Fruit fly (Drosophila melanogaster) Kc167 (cell line): ENCODE data around the gene CG43117.

Source experiments
- Myc ChIP-seq: fragments of >200 bp; optimal IDR thresholded peaks from 2 replicates; lab custom pipeline; 2017; ENCODE audit warnings: missing external identifiers
- Sin3A ChIP-seq: fragments of >200 bp; optimal IDR thresholded peaks from 2 replicates; lab custom pipeline; 2018; ENCODE audit warnings: missing external identifiers
- h ChIP-seq: fragments of >200 bp; optimal IDR thresholded peaks from 3 replicates; lab custom pipeline; 2018; ENCODE audit warnings: missing external identifiers
- insv ChIP-seq: fragments of >200 bp; optimal IDR thresholded peaks from 3 replicates; lab custom pipeline; 2018; ENCODE audit warnings: missing external identifiers
- psq ChIP-seq: fragments of >200 bp; optimal IDR thresholded peaks from 2 replicates; lab custom pipeline; 2017; ENCODE audit warnings: missing external identifiers
- ttk ChIP-seq: sonication (Bioruptor generic); optimal IDR thresholded peaks from 2 replicates; lab custom pipeline; 2017; ENCODE audit warnings: missing external identifiers

CG43117 gene

DNA sequence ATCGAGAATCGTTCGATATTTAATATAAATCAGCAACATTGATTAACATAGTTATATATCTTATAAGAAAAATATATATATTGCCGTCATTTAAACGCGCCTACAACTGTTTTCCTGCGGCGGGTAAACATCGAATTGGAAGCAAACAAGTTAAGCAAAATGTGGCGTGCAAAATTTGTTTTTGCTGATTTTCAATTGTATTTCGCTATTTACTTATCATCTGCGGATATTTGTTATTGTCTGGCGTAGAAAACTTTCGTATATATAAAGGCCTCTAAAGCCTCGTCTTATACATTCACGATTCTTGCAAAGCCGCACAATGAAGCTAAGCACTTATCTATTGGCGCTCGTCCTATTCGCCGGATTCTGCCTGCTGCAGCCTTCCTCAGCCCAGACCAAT is at the start of gene CG43117:
Gene CG43117, plus strand, starts transcription at position 301 of the 400 bp plus-strand sequence.
- TF ChIP-seq Sin3A (lab: Kevin White, UChicago) = no peak

DNA sequence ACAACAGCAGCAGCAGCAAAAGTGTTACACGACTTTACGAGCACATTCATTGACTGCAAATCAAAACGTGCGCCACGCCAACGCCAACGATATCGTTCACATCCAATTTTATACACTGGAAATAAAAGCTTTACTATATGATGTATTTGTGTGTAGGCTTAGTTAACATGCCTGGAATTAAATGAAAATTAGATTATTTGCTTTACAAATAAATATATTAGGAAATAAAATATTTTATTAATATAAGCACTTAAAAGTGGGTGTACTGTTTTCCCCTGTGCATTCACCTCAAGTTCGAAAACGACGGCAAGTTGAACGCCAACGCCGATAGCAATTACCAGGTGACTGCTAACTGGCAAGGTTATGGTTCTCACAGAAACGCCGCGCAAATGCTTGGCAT is 44.8 kb upstream of the CG43117 start:
- TF ChIP-seq h = no peak
- TF ChIP-seq insv (lab: Kevin White, UChicago) = no peak
- TF ChIP-seq Myc (lab: Kevin White, UChicago) = no peak

DNA sequence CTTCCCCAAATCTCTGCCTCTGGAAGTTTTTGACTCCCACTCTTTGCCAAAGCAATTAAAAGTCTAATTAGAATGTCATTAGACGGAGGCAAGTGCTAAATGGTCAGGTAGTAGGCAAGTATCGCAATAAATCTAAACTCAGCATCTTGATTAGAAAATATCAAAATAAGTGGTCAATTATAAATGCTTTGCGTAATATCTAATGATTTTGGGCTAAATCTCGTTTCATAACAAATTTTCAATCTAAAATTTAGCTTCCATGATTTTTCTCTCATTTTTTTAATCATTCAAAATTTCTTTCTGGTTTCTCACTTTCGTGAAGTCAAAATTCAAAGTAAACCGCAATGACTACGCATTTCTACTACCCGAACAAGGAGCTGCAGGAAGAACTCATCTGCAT is 40.8 kb upstream of the CG43117 start, which contains the start of gene Ald2:
Gene Ald2, plus strand, starts transcription at position 301 of the 400 bp plus-strand sequence.
- TF ChIP-seq h (no peak), Sin3A (lab: Kevin White, UChicago) (no peak), Myc (lab: Kevin White, UChicago) (no peak), psq (no peak), ttk (lab: Kevin White, UChicago) (no peak), insv (lab: Kevin White, UChicago) (no peak)

DNA sequence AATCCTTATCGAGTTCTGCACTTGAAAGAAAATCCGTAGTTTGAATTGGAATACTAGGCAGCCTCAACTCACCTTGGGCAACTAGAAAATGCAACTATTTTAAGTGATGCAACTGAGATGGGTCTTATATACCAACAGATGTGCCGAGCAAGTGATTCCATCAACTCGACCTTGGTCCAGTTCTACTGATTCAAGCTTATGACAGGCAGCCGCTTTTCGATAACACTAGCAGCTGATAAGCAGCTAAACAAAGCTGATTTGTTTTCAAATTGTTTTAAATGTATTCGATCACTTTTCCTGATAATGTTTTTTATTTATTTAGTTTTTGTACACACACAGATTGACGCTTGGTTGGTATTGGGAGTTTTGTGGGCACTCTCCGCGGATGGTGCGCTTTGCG is 29.6 kb upstream of the CG43117 start, which contains the start of gene CG6503:
Gene CG6503, minus strand, starts transcription at position 101 of the 400 bp plus-strand sequence.
- TF ChIP-seq Myc (lab: Kevin White, UChicago) = no peak
- no peak for TF ChIP-seq psq
- TF ChIP-seq ttk (lab: Kevin White, UChicago) = no peak
- TF ChIP-seq h = no peak
- TF ChIP-seq Sin3A (lab: Kevin White, UChicago) = no peak
- no peak for TF ChIP-seq insv (lab: Kevin White, UChicago)

DNA sequence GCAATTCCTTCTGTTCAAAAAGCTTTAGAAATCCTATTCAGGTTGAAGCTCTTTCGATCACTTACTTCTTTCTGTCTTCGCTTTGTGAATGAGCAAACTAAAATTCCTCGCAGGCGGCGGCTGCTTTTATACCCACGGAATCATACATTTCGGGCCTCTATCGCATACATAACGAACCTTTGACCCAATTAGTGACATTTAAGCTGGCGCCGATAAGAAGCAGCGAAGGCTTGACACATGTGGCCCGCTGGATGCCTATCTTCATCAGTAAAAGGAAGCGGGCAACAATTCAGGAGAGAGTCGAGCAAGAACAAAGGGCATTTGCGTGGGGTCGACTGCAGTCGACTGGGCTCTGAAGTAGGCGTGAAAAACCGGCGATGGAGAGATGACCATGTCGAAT is 28.9 kb upstream of the CG43117 start, which contains the start of gene CG34291:
Gene CG34291, minus strand, starts transcription at position 101 of the 400 bp plus-strand sequence.
- TF ChIP-seq Myc (lab: Kevin White, UChicago) (no peak), psq (no peak), insv (lab: Kevin White, UChicago) (no peak), h (no peak), Sin3A (lab: Kevin White, UChicago) (no peak)

DNA sequence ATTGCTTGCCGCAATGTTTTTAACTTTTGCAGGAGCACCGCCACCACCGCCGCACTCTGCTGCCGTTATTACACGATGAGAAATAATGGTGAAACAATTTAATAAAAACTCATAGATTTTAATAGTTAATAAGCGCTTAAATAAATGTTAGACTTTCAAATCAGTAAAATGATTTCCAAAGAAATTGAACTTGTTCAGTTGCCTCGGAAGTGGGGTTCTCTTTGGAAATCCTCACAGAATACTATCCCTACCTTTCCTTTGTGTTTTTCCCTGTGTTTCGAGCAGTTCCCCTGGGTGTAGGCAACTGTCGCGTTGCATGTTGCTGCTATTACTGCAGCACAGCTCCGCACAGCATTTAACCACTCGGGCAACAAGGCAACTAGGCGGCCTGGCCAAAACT is 26.4 kb upstream of the CG43117 start:
- TF ChIP-seq psq (no peak), h (no peak), Myc (lab: Kevin White, UChicago) (no peak), insv (lab: Kevin White, UChicago) (no peak), Sin3A (lab: Kevin White, UChicago) (no peak)

DNA sequence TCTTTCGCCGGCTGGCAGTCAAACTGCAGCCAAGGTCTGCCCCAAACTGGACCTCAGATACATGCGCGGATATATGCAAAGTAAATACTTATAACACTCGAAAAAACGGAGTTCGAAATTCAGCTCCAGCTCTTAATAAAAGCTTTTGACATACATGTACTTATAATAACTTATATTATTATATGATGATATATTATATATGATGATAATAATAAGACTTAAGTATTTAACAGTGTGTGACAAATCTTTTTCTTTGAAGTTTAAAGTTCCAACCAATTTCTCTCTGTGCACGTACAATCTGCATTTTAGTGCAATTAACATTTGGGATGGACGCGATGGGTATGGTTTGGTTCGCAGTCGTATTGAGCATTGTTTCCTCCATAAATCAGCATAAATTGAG is 25.0 kb upstream of the CG43117 start:
- TF ChIP-seq insv (lab: Kevin White, UChicago) (no peak), Myc (lab: Kevin White, UChicago) (no peak), psq (no peak), h (no peak), ttk (lab: Kevin White, UChicago) (no peak), Sin3A (lab: Kevin White, UChicago) (no peak)

DNA sequence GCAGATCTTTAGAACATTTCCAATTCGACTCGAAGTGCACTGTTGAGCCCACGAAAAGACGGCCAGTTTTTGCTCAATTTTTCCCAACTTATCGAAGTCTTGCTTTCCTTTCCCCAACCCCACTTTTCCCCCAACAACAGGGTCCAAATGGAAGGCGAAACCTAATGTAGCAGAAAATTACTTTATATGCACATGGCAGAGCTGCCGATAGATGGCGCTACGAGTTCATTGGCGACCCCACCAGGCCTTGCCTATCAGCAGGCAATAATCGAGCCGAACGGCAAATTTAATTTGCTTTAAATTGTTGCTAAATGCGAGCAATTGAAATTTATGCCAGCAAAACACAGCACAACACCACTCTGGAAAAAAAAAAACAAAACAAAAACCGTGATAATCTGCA is 22.1 kb upstream of the CG43117 start:
- TF ChIP-seq Myc (lab: Kevin White, UChicago) (no peak), Sin3A (lab: Kevin White, UChicago) (no peak), h (no peak), ttk (lab: Kevin White, UChicago) (no peak)

DNA sequence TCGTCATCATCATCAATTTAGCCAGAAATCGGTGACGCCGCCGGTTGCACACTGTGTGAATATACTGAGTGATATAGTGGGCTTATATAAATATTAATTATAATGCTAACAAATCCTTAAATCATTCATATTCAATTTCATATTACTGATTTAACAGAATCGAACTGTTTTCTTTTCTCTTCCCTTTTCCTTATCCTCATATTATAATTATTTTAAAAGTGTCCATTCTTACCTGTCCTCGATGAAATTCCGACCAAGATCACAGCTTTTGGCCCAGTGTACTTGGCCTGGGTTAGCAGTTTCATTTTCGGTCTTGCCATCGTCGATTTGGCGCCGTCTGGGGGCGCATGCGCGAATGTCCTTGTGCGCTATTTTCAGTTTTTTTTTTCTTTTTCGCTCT is 21.6 kb upstream of the CG43117 start:
- TF ChIP-seq psq (no peak), ttk (lab: Kevin White, UChicago) (no peak), insv (lab: Kevin White, UChicago) (no peak), Sin3A (lab: Kevin White, UChicago) (no peak)

DNA sequence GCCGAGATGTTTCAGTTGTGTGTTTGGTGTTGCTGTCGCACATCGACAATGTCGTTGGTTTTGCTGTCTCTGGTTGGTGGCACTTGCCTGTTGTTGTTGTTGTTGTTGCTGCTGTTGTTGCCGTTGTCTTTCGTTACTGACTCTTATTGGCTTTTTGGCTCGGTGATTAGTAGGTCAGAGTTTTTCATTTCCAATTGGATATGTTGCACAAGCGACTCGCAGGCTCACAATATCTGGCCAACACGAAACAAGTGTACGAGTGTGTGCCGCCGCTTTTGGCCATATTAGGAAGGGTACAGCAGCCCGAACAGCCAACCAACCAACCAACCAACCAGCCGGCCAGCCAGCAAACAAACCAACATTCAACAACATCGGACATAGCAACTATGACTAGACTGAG is 20.9 kb upstream of the CG43117 start:
- TF ChIP-seq Myc (lab: Kevin White, UChicago) (no peak), psq (no peak), insv (lab: Kevin White, UChicago) (no peak), ttk (lab: Kevin White, UChicago) (no peak), Sin3A (lab: Kevin White, UChicago) (no peak), h (no peak)

DNA sequence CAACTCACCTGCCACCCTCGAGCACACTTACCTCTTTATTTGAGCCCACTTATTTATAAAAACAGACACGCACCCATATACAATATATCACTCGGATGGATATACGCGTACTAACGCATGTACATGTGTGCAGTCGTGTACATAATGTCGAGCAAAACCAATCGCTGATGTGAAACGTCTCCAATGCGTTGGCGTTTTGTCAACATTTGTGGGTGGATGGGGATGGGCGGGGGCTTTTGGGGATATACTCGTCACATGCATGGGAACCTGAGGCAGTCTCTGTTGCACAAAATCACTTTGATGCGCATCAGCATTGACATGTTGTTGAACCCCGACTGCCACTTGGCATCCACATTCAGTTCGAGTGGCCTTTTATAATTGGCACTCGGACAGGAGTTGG is 18.6 kb upstream of the CG43117 start:
- TF ChIP-seq insv (lab: Kevin White, UChicago) (no peak), ttk (lab: Kevin White, UChicago) (no peak), psq (no peak), Myc (lab: Kevin White, UChicago) (no peak), Sin3A (lab: Kevin White, UChicago) (no peak), h (no peak)

DNA sequence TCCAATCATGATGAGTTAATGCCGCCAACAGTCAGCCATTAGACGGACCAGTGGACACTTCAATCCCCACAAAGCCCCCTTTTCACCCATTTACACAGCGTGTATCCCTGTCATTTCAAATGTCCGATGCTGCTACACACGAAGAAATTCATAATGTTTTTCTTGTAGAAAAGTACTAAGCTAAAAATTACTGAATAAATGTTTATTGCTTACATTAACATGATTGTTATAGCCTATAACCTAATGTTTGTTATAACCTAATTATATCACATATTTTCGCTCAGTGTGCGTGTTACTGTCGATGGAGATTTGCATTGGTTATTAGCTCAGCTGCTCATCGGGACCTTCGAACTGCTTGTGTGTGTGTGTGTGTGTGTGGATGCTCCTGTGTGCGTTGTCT is 18.1 kb upstream of the CG43117 start:
- TF ChIP-seq ttk (lab: Kevin White, UChicago) (no peak), Sin3A (lab: Kevin White, UChicago) (no peak), psq (no peak), insv (lab: Kevin White, UChicago) (no peak), Myc (lab: Kevin White, UChicago) (no peak), h (no peak)

DNA sequence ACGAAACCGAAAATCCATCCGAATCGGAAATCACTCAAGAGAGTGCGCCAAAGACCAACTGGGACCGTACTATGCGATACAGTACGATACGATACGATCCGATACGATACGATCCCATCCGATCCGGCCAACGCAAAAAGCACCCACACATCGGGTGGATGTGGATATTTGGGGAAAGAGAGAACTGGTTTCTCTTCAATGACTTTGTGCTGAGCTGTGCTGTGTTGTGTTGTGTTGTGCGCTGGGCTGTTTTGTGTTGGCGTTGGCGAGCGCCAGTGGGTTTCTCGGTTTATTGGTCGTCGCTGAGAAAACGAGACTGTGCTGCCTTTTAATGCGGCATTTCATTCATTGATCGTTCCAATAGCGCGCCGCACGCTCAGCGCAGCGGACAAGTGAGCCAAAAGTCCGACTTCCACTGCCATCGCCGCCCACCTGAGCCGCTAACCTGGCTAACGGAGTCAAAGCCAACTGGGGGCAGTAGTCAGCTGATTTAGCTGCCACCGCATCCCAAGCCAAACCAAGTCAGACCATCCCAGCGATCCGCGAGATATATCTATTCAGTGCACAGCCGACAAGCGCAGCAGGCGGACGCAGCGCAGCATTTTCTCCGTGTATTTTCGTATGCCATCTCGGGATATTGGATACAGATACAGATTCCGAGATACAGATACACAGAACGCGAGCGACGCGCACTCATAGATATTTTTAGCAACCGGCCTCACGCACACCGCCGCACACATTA is 14.0 kb upstream of the CG43117 start, which contains the start of gene tx:
Gene tx, plus strand, starts transcription at position 324 of the 742 bp plus-strand sequence.
- TF ChIP-seq ttk (lab: Kevin White, UChicago) (no peak), psq (no peak), insv (lab: Kevin White, UChicago) (no peak), Sin3A (lab: Kevin White, UChicago) (no peak), Myc (lab: Kevin White, UChicago) (no peak), h (no peak)
